Fruit fly (Drosophila melanogaster) Kc167 (cell line): Measurements from ENCODE around the gene bin.

ENCODE experiments used
- h ChIP-seq: fragments of >200 bp; optimal IDR thresholded peaks from 3 replicates; lab custom pipeline; 2018; ENCODE audit warnings: missing external identifiers
- insv ChIP-seq: fragments of >200 bp; optimal IDR thresholded peaks from 3 replicates; lab custom pipeline; 2018; ENCODE audit warnings: missing external identifiers
- psq ChIP-seq: fragments of >200 bp; optimal IDR thresholded peaks from 2 replicates; lab custom pipeline; 2017; ENCODE audit warnings: missing external identifiers
- ttk ChIP-seq: sonication (Bioruptor generic); optimal IDR thresholded peaks from 2 replicates; lab custom pipeline; 2017; ENCODE audit warnings: missing external identifiers

DNA sequence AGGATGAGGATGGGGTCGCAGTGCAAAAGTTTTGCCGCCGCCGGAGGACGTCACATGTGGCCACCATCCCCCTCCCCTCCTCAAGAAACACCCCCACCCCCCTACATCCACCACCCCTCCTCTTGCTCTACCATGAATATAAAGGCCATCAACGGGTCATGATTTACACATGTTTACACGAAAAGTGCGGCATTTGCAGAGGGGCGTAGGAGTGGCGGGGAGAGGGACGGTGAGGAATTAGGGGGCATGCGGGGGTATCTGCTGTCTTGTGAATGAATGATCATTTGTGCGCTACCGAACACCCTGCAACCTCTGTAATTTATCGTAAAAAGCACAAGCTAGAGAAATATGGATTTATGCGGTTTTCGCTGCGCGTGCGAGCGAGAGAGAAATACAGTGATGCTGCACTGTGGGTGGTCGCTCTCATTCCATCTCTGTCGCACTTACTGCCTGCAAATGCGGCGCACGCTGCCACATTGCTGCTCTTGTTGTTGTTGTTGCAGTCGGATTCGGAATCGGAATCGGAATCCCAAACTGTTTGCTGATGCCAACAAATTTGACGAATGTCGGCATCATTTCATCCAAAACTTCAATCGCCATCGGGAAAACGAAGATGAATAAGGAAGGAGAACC, 9.2 kb upstream of the bin start:
- no peak for TF ChIP-seq psq (lab: Kevin White, UChicago)
- TF ChIP-seq h (lab: Kevin White, UChicago), result no peak
- TF ChIP-seq insv (lab: Kevin White, UChicago), result no peak
- no peak for TF ChIP-seq ttk
